Worm (Caenorhabditis elegans) whole organism, late embryonic: Measurements from ENCODE around the gene alh-5.

Experiments used
- C38D4.7 ChIP-seq: fragments of 200-800 bp; sonication (Bioruptor generic); optimal IDR thresholded peaks from 2 replicates; lab custom pipeline; 2018; ENCODE audit warnings: mild to moderate bottlenecking, missing genetic modification characterization, moderate library complexity, missing compliant biosample characterization
- ama-1 ChIP-seq: fragments of 150-350 bp; optimal IDR thresholded peaks from 2 replicates; lab custom pipeline; 2014
- ceh-9 ChIP-seq: sonication (generic microtip); optimal IDR thresholded peaks from 2 replicates; lab custom pipeline; 2016; ENCODE audit warnings: mild to moderate bottlenecking, missing genetic modification characterization, inconsistent platforms, missing compliant biosample characterization
- fkh-10 ChIP-seq: fragments of 150-350 bp; optimal IDR thresholded peaks from 2 replicates; lab custom pipeline; 2014; ENCODE audit warnings: missing biosample characterization, missing genetic modification reagents, missing genetic modification characterization
- gmeb-2 ChIP-seq: sonication (generic microtip); optimal IDR thresholded peaks from 2 replicates; lab custom pipeline; 2016; ENCODE audit warnings: missing genetic modification characterization, inconsistent platforms, missing compliant biosample characterization
- hlh-15 ChIP-seq: sonication (generic microtip); optimal IDR thresholded peaks from 2 replicates; lab custom pipeline; 2016; ENCODE audit warnings: missing genetic modification characterization, missing compliant biosample characterization
- nhr-11 ChIP-seq: fragments of 150-350 bp; optimal IDR thresholded peaks from 2 replicates; lab custom pipeline; 2014; ENCODE audit warnings: missing biosample characterization, missing genetic modification characterization
- npax-4 ChIP-seq: sonication (generic microtip); optimal IDR thresholded peaks from 2 replicates; lab custom pipeline; 2016; ENCODE audit warnings: missing genetic modification characterization, missing compliant biosample characterization
- pha-4 ChIP-seq: fragments of 150-350 bp; optimal IDR thresholded peaks from 2 replicates; lab custom pipeline; 2018; ENCODE audit warnings: missing biosample characterization, missing genetic modification reagents, missing genetic modification characterization
- tbx-2 ChIP-seq: sonication (generic microtip); optimal IDR thresholded peaks from 2 replicates; lab custom pipeline; 2016; ENCODE audit warnings: missing genetic modification characterization, missing compliant biosample characterization

ce11 chrV:2008412-2008811 is 9.0 kb upstream of the alh-5 start:
- TF ChIP-seq pha-4 (no peak), nhr-11 (tag; lab: Kevin White, UChicago) (no peak), ceh-9 (no peak), npax-4 (tag; lab: Kevin White, UChicago) (no peak), fkh-10 (GFP tag; lab: Kevin White, UChicago) (no peak), ama-1 (lab: Kevin White, UChicago) (no peak), hlh-15 (no peak), tbx-2 (tag; lab: Kevin White, UChicago) (no peak), gmeb-2 (no peak), C38D4.7 (GFP tag; lab: Kevin White, UChicago) (no peak)
